Worm (Caenorhabditis elegans) whole organism, young adult: ENCODE measurements around the gene C18G1.9.

Experiments
- F33H1.4 ChIP-seq: fragments of 200-800 bp; sonication (Bioruptor generic); IDR thresholded peaks from 2 replicates; pipeline ENCODE4 v1.3.6; 2022; ENCODE audit warnings: missing genetic modification reagents, missing genetic modification characterization, missing compliant biosample characterization
- atf-7 ChIP-seq: sonication (generic microtip); optimal IDR thresholded peaks from 2 replicates; lab custom pipeline; 2017; ENCODE audit warnings: mild to moderate bottlenecking, missing genetic modification characterization, missing compliant biosample characterization
- ceh-40 ChIP-seq: fragments of 200-800 bp; sonication (Bioruptor generic); IDR thresholded peaks from 2 replicates; pipeline ENCODE4 v1.3.6; 2022; ENCODE audit warnings: missing genetic modification characterization, missing compliant biosample characterization
- let-607 ChIP-seq, 2 experiments: fragments of 200-800 bp in 1 of 2; sonication (Bioruptor generic) in 1 of 2; sonication (generic microtip) in 1 of 2; optimal IDR thresholded peaks; 2 replicates each; lab custom pipeline; 2016 to 2018; ENCODE audit warnings: mild to moderate bottlenecking in 2 of 2, missing compliant biosample characterization in 2 of 2, missing genetic modification characterization in 2 of 2, moderate library complexity in 2 of 2, missing genotype in 1 of 2
- lin-26 ChIP-seq: fragments of 200-800 bp; sonication (Bioruptor generic); IDR thresholded peaks from 2 replicates; pipeline ENCODE4 v1.3.6; 2022; ENCODE audit warnings: missing genetic modification reagents, missing genetic modification characterization, missing compliant biosample characterization
- lin-35 ChIP-seq, 3 experiments: fragments of 150-350 bp in 2 of 3; sonication (generic microtip) in 1 of 3; optimal IDR thresholded peaks; 2 replicates each; lab custom pipeline; 2014 to 2018; ENCODE audit warnings: missing biosample characterization in 3 of 3, missing genetic modification characterization in 3 of 3, missing genetic modification reagents in 3 of 3
- lin-54 ChIP-seq: fragments of 200-800 bp; sonication (Bioruptor generic); optimal IDR thresholded peaks from 2 replicates; lab custom pipeline; 2018; ENCODE audit warnings: mild to moderate bottlenecking, missing genetic modification characterization, missing compliant biosample characterization
- rcor-1 ChIP-seq: fragments of 200-800 bp; sonication (Bioruptor generic); IDR thresholded peaks from 2 replicates; pipeline ENCODE4 v1.3.6; 2022; ENCODE audit warnings: missing genetic modification reagents, missing genetic modification characterization, missing compliant biosample characterization
- snpc-4 ChIP-seq, 5 experiments: fragments of 150-350 bp in 1 of 5; sonication (generic microtip) in 4 of 5; optimal IDR thresholded peaks; 2 replicates each; lab custom pipeline; 2014 to 2018; ENCODE audit warnings: missing genetic modification characterization in 5 of 5, missing biosample characterization in 3 of 5, antibody characterized with exemption in 2 of 5, mild to moderate bottlenecking in 2 of 5, missing compliant biosample characterization in 2 of 5, missing genotype in 2 of 5, moderate library complexity in 2 of 5, missing genetic modification reagents in 1 of 5
- ztf-18 ChIP-seq: sonication (generic microtip); optimal IDR thresholded peaks from 2 replicates; lab custom pipeline; 2016; ENCODE audit warnings: missing genotype, mild to moderate bottlenecking, missing genetic modification characterization, missing compliant biosample characterization

ce11 chrV:4788823-4789222 lies 19.3 kb upstream of the C18G1.9 start, which contains the start of gene R02F11.10:
- TF ChIP-seq ceh-40 (GFP tag; lab: Robert Waterston, UW) (no peak), snpc-4 (GFP tag; optimal IDR thresholded peaks at IDR 0.05; lab: Kevin White, UChicago) (no peak), snpc-4 (tag; optimal IDR thresholded peaks at IDR 0.05; lab: Kevin White, UChicago) (no peak), atf-7 (tag; lab: Kevin White, UChicago) (no peak), ztf-18 (tag; lab: Kevin White, UChicago) (no peak), lin-26 (GFP tag; lab: Robert Waterston, UW) (no peak), F33H1.4 (no peak), lin-35 (GFP tag; optimal IDR thresholded peaks at IDR 0.05; lab: Kevin White, UChicago) (no peak), let-607 (tag; optimal IDR thresholded peaks at IDR 0.05; lab: Kevin White, UChicago) (no peak), lin-54 (GFP tag; lab: Kevin White, UChicago) (no peak), rcor-1 (GFP tag; lab: Robert Waterston, UW) (no peak)
